Worm (Caenorhabditis elegans): ENCODE data around the gene srsx-38.

ce11 chrV:15798108-15798507, 9.2 kb downstream of the srsx-38 start, which contains the start of gene T26E4.10:
- TF ChIP-seq elt-2 (tag; optimal IDR thresholded peaks at IDR 0.05) (no peak), pha-4 (tag; optimal IDR thresholded peaks at IDR 0.05) (no peak), ama-1 (optimal IDR thresholded peaks at IDR 0.05) (no peak), hlh-30 (tag; optimal IDR thresholded peaks at IDR 0.05; ENCODE audit: insufficient read depth) (no peak), unc-86 (tag; optimal IDR thresholded peaks at IDR 0.05) (no peak), ceh-30 (tag; optimal IDR thresholded peaks at IDR 0.05) (no peak), ceh-6 (GFP tag; optimal IDR thresholded peaks at IDR 0.05) (no peak), pqm-1 (tag; optimal IDR thresholded peaks at IDR 0.05) (no peak), C08G9.2 (tag; optimal IDR thresholded peaks at IDR 0.05) (no peak), F13H6.1 (tag; optimal IDR thresholded peaks at IDR 0.05) (no peak)

Measured in whole organism, late embryonic.